Fruit fly (Drosophila melanogaster) whole organism, prepupa: ENCODE data around the gene Mocs1.

Source experiments
- Blimp-1 ChIP-seq: fragments of 200-800 bp; sonication (Bioruptor generic); optimal IDR thresholded peaks from 3 replicates; lab custom pipeline; 2017; ENCODE audit warnings: missing biosample characterization, missing genetic modification characterization, mild to moderate bottlenecking, moderate library complexity, missing genetic modification reagents
- CG10631 ChIP-seq: fragments of 200-800 bp; sonication (Bioruptor generic); optimal IDR thresholded peaks from 2 replicates; lab custom pipeline; 2016; ENCODE audit warnings: missing biosample characterization, missing genetic modification characterization
- CG10669 ChIP-seq: fragments of 200-800 bp; sonication (Bioruptor generic); optimal IDR thresholded peaks from 3 replicates; lab custom pipeline; 2018; ENCODE audit warnings: missing biosample characterization, mild to moderate bottlenecking, missing genetic modification characterization, moderate library complexity
- CG11294 ChIP-seq: fragments of 200-800 bp; sonication (Bioruptor generic); IDR thresholded peaks from 2 replicates; pipeline ENCODE4 v1.3.6; 2022; ENCODE audit warnings: missing biosample characterization, missing genetic modification characterization
- CG15336 ChIP-seq: fragments of 200-800 bp; sonication (Bioruptor generic); IDR thresholded peaks from 2 replicates; pipeline ENCODE4 v1.3.6; 2022; ENCODE audit warnings: missing biosample characterization, missing genetic modification characterization
- CG16779 ChIP-seq: fragments of 200-800 bp; sonication (Bioruptor generic); optimal IDR thresholded peaks from 3 replicates; lab custom pipeline; 2017; ENCODE audit warnings: missing biosample characterization, mild to moderate bottlenecking, missing genetic modification characterization
- CG34406 ChIP-seq: fragments of 200-800 bp; sonication (Bioruptor generic); optimal IDR thresholded peaks from 3 replicates; lab custom pipeline; 2016; ENCODE audit warnings: missing biosample characterization, missing genetic modification characterization
- CG3919 ChIP-seq: fragments of 200-800 bp; sonication (Bioruptor generic); optimal IDR thresholded peaks from 3 replicates; lab custom pipeline; 2016; ENCODE audit warnings: missing biosample characterization, missing genetic modification characterization
- CG4318 ChIP-seq: fragments of 200-800 bp; sonication (Bioruptor generic); optimal IDR thresholded peaks from 3 replicates; lab custom pipeline; 2017; ENCODE audit warnings: missing biosample characterization, mild to moderate bottlenecking, missing genetic modification characterization
- CG6163 ChIP-seq: fragments of 200-800 bp; sonication (Bioruptor generic); IDR thresholded peaks from 3 replicates; pipeline ENCODE4 v1.3.6; 2022; ENCODE audit warnings: missing biosample characterization, missing genetic modification characterization
- CG6792 ChIP-seq: fragments of 200-800 bp; sonication (Bioruptor generic); optimal IDR thresholded peaks from 3 replicates; lab custom pipeline; 2016; ENCODE audit warnings: missing biosample characterization, missing genetic modification characterization
- CG6808 ChIP-seq: fragments of 200-800 bp; sonication (Bioruptor generic); optimal IDR thresholded peaks from 3 replicates; lab custom pipeline; 2017; ENCODE audit warnings: missing biosample characterization, missing genetic modification characterization, mild to moderate bottlenecking, moderate library complexity, missing genetic modification reagents
- CG6854 ChIP-seq: fragments of 200-800 bp; sonication (Bioruptor generic); optimal IDR thresholded peaks from 2 replicates; lab custom pipeline; 2017; ENCODE audit warnings: missing biosample characterization, mild to moderate bottlenecking, missing genetic modification characterization
- CG7368 ChIP-seq: fragments of 200-800 bp; sonication (Bioruptor generic); optimal IDR thresholded peaks from 3 replicates; lab custom pipeline; 2016; ENCODE audit warnings: missing biosample characterization, missing genetic modification characterization
- CG8119 ChIP-seq: fragments of 200-800 bp; sonication (Bioruptor generic); IDR thresholded peaks from 3 replicates; pipeline ENCODE4 v1.3.6; 2022; ENCODE audit warnings: missing biosample characterization, missing genetic modification characterization
- Eip75B ChIP-seq: fragments of 200-800 bp; sonication (Bioruptor generic); optimal IDR thresholded peaks from 3 replicates; lab custom pipeline; 2016; ENCODE audit warnings: missing biosample characterization, missing genetic modification characterization
- Eip78C ChIP-seq: fragments of 200-800 bp; sonication (Bioruptor generic); peaks from one replicate; lab custom pipeline; 2016; ENCODE audit warnings: missing biosample characterization, missing genetic modification characterization
- Gug ChIP-seq: fragments of 200-800 bp; sonication (Bioruptor generic); IDR thresholded peaks from 2 replicates; pipeline ENCODE4 v1.3.6; 2022; ENCODE audit warnings: missing biosample characterization, missing genetic modification characterization
- Hr38 ChIP-seq: sonication (Bioruptor generic); optimal IDR thresholded peaks from 2 replicates; lab custom pipeline; 2016; ENCODE audit warnings: missing biosample characterization, missing genetic modification characterization
- OdsH ChIP-seq: fragments of 200-800 bp; sonication (Bioruptor generic); optimal IDR thresholded peaks from 3 replicates; lab custom pipeline; 2016; ENCODE audit warnings: missing biosample characterization, missing genetic modification characterization
- Sox14 ChIP-seq: fragments of 200-800 bp; sonication (Bioruptor generic); optimal IDR thresholded peaks from 3 replicates; lab custom pipeline; 2016; ENCODE audit warnings: missing biosample characterization, missing genetic modification characterization
- Sox15 ChIP-seq: fragments of 200-800 bp; sonication (Bioruptor generic); optimal IDR thresholded peaks from 3 replicates; lab custom pipeline; 2016; ENCODE audit warnings: missing biosample characterization, missing genetic modification characterization
- achi ChIP-seq: fragments of 200-800 bp; sonication (Bioruptor generic); optimal IDR thresholded peaks from 3 replicates; lab custom pipeline; 2016; ENCODE audit warnings: missing biosample characterization, missing genetic modification characterization
- acj6 ChIP-seq: fragments of 200-800 bp; sonication (Bioruptor generic); optimal IDR thresholded peaks from 3 replicates; lab custom pipeline; 2016; ENCODE audit warnings: missing biosample characterization, missing genetic modification characterization
- dac ChIP-seq: fragments of 200-800 bp; sonication (Bioruptor generic); optimal IDR thresholded peaks from 2 replicates; lab custom pipeline; 2017; ENCODE audit warnings: missing biosample characterization, mild to moderate bottlenecking, missing genetic modification characterization
- dsx ChIP-seq: fragments of 200-800 bp; optimal IDR thresholded peaks from 3 replicates; lab custom pipeline; 2019; ENCODE audit warnings: missing biosample characterization, mild to moderate bottlenecking, missing genetic modification characterization, moderate library complexity; ENCODE audit not compliant: poor library complexity, severe bottlenecking
- eg ChIP-seq: fragments of 200-800 bp; sonication (Bioruptor generic); IDR thresholded peaks from 3 replicates; pipeline ENCODE4 v1.3.6; 2022; ENCODE audit warnings: missing biosample characterization, missing genetic modification characterization
- fd59A ChIP-seq: fragments of 200-800 bp; sonication (Bioruptor generic); optimal IDR thresholded peaks from 2 replicates; lab custom pipeline; 2017; ENCODE audit warnings: missing biosample characterization, mild to moderate bottlenecking, missing genetic modification characterization, missing genetic modification reagents
- pdm3 ChIP-seq: fragments of 200-800 bp; sonication (Bioruptor generic); optimal IDR thresholded peaks from 3 replicates; lab custom pipeline; 2016; ENCODE audit warnings: missing biosample characterization, missing genetic modification characterization
- salr ChIP-seq, 2 experiments: fragments of 200-800 bp; sonication (Bioruptor generic); optimal IDR thresholded peaks; 3 replicates each; lab custom pipeline; 2016 to 2018; ENCODE audit warnings: missing biosample characterization in 2 of 2, missing genetic modification characterization in 2 of 2, mild to moderate bottlenecking in 1 of 2
- ss ChIP-seq, 2 experiments: fragments of 200-800 bp; sonication (Bioruptor generic); optimal IDR thresholded peaks; 2 replicates in 1 of 2; 3 replicates in 1 of 2; lab custom pipeline; 2017 to 2018; ENCODE audit warnings: mild to moderate bottlenecking in 2 of 2, missing biosample characterization in 2 of 2, missing genetic modification characterization in 2 of 2, moderate library complexity in 1 of 2
- svp ChIP-seq: fragments of 200-800 bp; sonication (Bioruptor generic); peaks from one replicate; lab custom pipeline; 2016; ENCODE audit warnings: missing biosample characterization, missing genetic modification characterization
- topi ChIP-seq: fragments of 200-800 bp; sonication (Bioruptor generic); optimal IDR thresholded peaks from 3 replicates; lab custom pipeline; 2016; ENCODE audit warnings: missing biosample characterization, missing genetic modification characterization
- vri ChIP-seq: fragments of 200-800 bp; sonication (Bioruptor generic); optimal IDR thresholded peaks from 3 replicates; lab custom pipeline; 2016; ENCODE audit warnings: missing biosample characterization, mild to moderate bottlenecking, missing genetic modification characterization

The Mocs1 gene

DNA sequence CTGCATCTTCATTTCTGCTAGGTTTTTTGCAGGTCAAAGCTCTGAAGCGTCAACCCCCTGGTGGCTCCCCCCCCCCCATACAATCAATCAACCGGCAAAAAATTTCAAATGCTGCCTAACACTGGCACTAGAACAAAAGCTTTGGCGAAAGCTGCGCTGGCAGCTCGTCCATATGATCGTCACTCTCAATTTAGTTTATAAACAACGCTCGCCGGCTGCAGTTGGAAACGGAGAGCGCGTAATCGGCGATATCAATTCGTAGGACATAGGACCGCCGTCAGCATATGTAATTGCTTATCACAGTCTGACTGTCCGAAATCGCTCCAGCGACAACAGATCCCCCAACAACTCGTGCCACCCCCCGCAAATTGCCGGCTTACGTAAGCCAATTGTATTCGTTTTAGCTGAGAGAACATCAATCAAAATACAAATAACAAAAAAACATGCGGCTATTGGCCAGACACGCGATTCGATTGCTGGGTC, at the start of gene Mocs1:
Gene Mocs1 (plus strand): TSS at position 155 of the 483 bp plus-strand sequence.
- peak; percentile 39; the same call in 1 of the 3 replicates for TF ChIP-seq CG6163 (GFP tag; lab: Robert Waterston, UW)
- TF ChIP-seq dac (GFP tag; lab: Kevin White, UChicago): no peak
- peak; percentile 99 for TF ChIP-seq vri (GFP tag; lab: Kevin White, UChicago)

DNA sequence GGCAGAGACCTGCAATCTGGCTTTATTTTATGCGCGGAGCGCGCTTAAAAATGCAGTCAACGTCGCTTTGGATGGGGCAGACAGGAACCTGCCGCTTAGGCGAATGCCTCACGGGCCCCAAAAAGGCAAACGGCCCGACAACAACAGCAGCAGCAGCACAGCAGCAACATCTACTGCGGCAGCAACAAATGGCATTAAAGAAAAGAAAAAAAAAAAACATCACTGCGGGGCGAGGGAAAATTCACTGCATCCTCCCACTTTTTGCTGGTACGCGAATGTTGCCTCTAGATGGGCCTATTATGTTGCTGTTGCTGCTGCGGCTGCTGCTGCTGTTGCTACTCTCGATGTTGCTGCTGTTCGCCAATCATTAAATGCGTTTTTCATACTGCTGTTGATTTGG, 48.4 kb upstream of the Mocs1 start:
- TF ChIP-seq CG6854 (GFP tag; lab: Kevin White, UChicago) (peak; percentile 30), Blimp-1 (GFP tag; lab: Kevin White, UChicago) (no peak), OdsH (no peak), Sox15 (GFP tag; lab: Kevin White, UChicago) (no peak), topi (GFP tag; lab: Kevin White, UChicago) (no peak), Eip78C (no peak), eg (GFP tag; lab: Robert Waterston, UW) (0 out of 3 replicates have a peak, but pooled peaks have one; percentile 3), svp (GFP tag; lab: Kevin White, UChicago) (peak; percentile 28), pdm3 (no peak), dsx (GFP tag; lab: Kevin White, UChicago) (peak; percentile 39), CG6792 (GFP tag; lab: Kevin White, UChicago) (no peak), CG6808 (GFP tag; lab: Kevin White, UChicago) (peak; percentile 32), ss (GFP tag; optimal IDR thresholded peaks at IDR 0.05; lab: Kevin White, UChicago) (peak in 1 of 2 experiments; percentile 34), Hr38 (GFP tag; lab: Kevin White, UChicago) (no peak), CG16779 (tag; lab: Kevin White, UChicago) (no peak)

DNA sequence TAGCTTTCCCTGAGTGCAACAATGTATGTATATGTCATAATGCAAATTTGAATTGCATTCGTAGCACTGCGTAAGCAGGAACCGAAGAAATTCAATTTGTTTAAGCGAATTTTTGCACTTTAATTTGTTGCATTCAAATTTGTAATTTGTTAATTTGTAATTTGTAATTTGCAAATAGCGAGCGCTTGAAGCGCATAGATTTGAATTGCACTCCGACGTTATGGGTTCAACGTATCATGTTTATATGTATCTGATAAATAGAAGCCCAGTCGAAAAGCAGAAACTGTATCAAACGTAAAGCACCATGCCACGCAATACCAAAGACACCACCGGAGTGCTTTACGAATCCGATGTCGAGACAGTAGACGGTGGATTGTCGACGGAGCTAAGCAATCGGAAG, 47.1 kb upstream of the Mocs1 start, which contains the start of gene Fad2:
Gene Fad2 (plus strand): TSS at position 301 of the 400 bp plus-strand sequence.
- no peak for TF ChIP-seq Gug (GFP tag; lab: Robert Waterston, UW)
- TF ChIP-seq Eip75B (GFP tag; lab: Kevin White, UChicago): no peak
- TF ChIP-seq salr (GFP tag; optimal IDR thresholded peaks at IDR 0.05; lab: Kevin White, UChicago): no peak
- TF ChIP-seq topi (GFP tag; lab: Kevin White, UChicago): no peak
- no peak for TF ChIP-seq Sox15 (GFP tag; lab: Kevin White, UChicago)
- TF ChIP-seq CG15336: no peak
- no peak for TF ChIP-seq eg (GFP tag; lab: Robert Waterston, UW)
- TF ChIP-seq acj6 (GFP tag; lab: Kevin White, UChicago): no peak
- no peak for TF ChIP-seq achi (GFP tag; lab: Kevin White, UChicago)
- TF ChIP-seq CG7368 (GFP tag; lab: Kevin White, UChicago): no peak
- no peak for TF ChIP-seq fd59A (GFP tag; lab: Kevin White, UChicago)
- no peak for TF ChIP-seq CG4318 (GFP tag; lab: Kevin White, UChicago)
- TF ChIP-seq CG8119: no peak
- TF ChIP-seq CG16779 (tag; lab: Kevin White, UChicago): no peak
- no peak for TF ChIP-seq CG10631 (GFP tag; lab: Kevin White, UChicago)

DNA sequence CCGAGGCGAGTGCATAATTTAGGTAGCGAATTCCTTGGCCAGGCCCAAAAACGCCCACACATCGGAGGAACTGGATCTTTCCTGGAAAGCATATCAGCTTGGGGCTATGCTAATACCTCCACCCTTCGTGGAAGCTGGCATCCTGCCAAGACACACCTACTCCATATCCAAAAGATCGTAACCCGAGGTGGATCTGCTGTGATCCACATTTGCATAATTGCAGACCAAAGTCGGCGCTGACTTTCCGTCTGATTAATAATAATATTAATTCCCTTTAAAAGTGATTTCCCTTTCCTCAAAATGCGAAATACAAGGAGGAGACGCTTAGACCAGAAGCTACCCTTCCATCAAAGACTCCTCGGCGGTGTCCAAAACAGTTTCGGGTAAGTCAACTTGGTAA, 45.1 kb upstream of the Mocs1 start, which contains the start of gene CG32079:
Gene CG32079 (plus strand): TSS at position 301 of the 400 bp plus-strand sequence.
- TF ChIP-seq Sox14 (GFP tag; lab: Kevin White, UChicago) (no peak), CG8119 (no peak), pdm3 (no peak), CG10669 (GFP tag; lab: Kevin White, UChicago) (no peak), CG34406 (GFP tag; lab: Kevin White, UChicago) (no peak), CG11294 (GFP tag; lab: Robert Waterston, UW) (no peak), CG3919 (GFP tag; lab: Kevin White, UChicago) (no peak)
